Worm (Caenorhabditis elegans): ENCODE measurements around the gene nhr-143.

The nhr-143 gene

DNA sequence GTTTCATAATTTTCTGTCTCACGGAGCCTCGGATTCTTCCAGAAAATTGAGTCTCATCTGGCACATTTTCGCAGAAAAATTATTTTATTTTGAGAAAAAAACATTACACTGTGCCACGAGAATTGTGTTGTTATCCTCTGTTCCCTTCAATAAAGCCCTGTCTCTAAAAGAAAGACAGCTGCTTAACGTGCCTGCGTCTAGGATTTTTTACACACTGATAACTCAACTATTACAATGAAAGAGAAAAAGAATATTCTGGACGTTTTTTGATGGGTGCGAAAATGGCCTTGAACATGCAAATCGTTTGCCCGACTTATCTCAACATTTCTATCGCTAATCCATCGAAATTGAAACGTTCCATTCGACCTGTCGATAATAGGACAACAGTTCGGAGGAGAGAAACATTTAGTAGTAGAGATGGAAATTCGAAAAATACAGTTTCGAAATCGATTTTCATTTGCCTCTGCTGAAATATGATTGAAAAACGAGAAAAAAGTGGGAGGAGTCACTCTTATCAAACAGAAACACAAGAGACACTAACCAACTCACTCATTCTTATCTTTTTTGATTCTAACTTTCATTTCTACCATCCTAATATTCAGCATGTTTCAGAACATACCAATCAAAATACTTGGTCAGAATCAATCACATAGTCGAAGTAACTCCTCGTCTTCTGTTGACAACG, 37.8 kb downstream of the nhr-143 start:
- TF ChIP-seq ets-7 (tag; optimal IDR thresholded peaks at IDR 0.05): no peak
- TF ChIP-seq F13C5.2 (tag; optimal IDR thresholded peaks at IDR 0.05): no peak
- no peak for TF ChIP-seq pes-1 (GFP tag; IDR thresholded peaks at IDR 0.05)
- TF ChIP-seq scrt-1 (GFP tag; IDR thresholded peaks at IDR 0.05): no peak
- no peak for TF ChIP-seq hnd-1 (tag; optimal IDR thresholded peaks at IDR 0.05)
- no peak for TF ChIP-seq ceh-13 (GFP tag; optimal IDR thresholded peaks at IDR 0.05)
- no peak for TF ChIP-seq ama-1 (optimal IDR thresholded peaks at IDR 0.05)
- TF ChIP-seq sea-1 (GFP tag; conservative IDR thresholded peaks at IDR 0.05): no peak

DNA sequence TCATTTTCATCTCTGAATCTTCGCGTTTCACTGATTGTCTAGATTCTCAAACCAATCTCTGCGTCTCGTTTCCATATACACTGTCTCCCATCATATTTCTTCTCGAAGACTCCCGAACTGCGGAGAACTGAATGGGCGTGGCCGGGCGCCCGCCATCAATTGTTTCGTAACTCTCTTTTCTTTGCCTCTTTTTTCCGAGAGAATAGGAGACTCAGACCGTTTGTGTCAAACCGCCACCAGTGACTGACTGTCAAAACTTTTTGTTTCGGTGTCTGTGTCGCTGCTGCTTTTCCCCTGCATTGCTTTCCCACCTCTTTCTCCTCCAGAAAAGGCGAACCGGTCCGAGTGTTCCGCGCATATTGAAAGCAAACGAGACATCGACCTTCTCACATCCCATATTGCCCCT, 38.6 kb downstream of the nhr-143 start, which contains the start of gene unc-23:
Gene unc-23 (plus strand): TSS at position 176 of the 406 bp plus-strand sequence.
- TF ChIP-seq tbx-37 (GFP tag; conservative IDR thresholded peaks at IDR 0.05) (no peak), F13C5.2 (tag; optimal IDR thresholded peaks at IDR 0.05) (no peak), tra-4 (tag; optimal IDR thresholded peaks at IDR 0.05) (no peak), ets-7 (tag; optimal IDR thresholded peaks at IDR 0.05) (no peak), sea-1 (GFP tag; conservative IDR thresholded peaks at IDR 0.05) (no peak), hmg-4 (GFP tag; optimal IDR thresholded peaks at IDR 0.05) (no peak), tbx-11 (GFP tag; IDR thresholded peaks at IDR 0.05) (no peak), B0310.2 (tag; optimal IDR thresholded peaks at IDR 0.05) (no peak), hnd-1 (tag; optimal IDR thresholded peaks at IDR 0.05) (no peak), hmbx-1 (tag; optimal IDR thresholded peaks at IDR 0.05) (no peak), ama-1 (optimal IDR thresholded peaks at IDR 0.05) (no peak), pes-1 (GFP tag; IDR thresholded peaks at IDR 0.05) (no peak), ceh-13 (GFP tag; optimal IDR thresholded peaks at IDR 0.05) (no peak), scrt-1 (GFP tag; IDR thresholded peaks at IDR 0.05) (no peak), ceh-36 (tag; optimal IDR thresholded peaks at IDR 0.05) (no peak), flt-1 (GFP tag; IDR thresholded peaks at IDR 0.05) (no peak)

DNA sequence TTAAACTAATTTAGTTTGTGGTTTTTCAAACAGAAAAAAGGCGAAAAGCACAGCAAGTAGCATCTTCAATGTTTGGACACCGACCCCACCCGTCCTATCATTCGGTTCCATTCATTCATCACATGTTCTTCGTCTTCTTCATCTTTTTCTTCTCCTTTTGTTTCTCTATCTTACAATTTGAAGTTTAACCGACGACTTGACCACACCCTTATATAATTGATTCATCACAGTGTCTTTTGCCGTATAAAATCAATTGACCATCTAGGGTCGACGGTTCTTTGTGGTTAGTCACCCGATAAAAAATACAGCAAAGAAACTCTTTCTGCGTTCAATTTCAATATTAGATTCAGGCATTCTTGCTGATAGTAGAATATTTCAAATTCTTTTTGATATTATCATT, 39.6 kb downstream of the nhr-143 start:
- TF ChIP-seq tbx-37 (GFP tag; conservative IDR thresholded peaks at IDR 0.05) (no peak), B0310.2 (tag; optimal IDR thresholded peaks at IDR 0.05) (no peak), hmbx-1 (tag; optimal IDR thresholded peaks at IDR 0.05) (no peak), ama-1 (optimal IDR thresholded peaks at IDR 0.05) (no peak)

DNA sequence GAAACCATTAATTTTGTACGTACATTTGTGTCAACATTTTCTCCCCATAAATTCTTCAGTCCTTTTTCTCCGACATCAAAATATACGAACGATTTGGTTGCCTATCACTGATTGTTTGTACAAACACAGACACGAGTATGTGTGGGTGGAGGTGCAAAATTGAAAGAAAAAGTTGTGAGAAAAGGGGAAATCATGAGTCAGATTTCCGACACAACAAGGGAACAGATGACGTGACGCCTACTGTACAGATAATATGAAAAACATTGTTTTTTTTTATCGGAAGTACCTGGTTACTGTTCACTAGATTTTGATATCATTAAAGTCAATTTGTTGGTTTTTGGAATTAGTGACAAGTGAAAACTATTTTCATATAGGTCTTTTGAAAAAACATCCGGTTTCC, 40.5 kb downstream of the nhr-143 start:
- no peak for TF ChIP-seq ceh-36 (tag; optimal IDR thresholded peaks at IDR 0.05)
- TF ChIP-seq hmg-4 (GFP tag; optimal IDR thresholded peaks at IDR 0.05): no peak
- no peak for TF ChIP-seq hmbx-1 (tag; optimal IDR thresholded peaks at IDR 0.05)
- TF ChIP-seq tbx-11 (GFP tag; IDR thresholded peaks at IDR 0.05): no peak
- TF ChIP-seq B0310.2 (tag; optimal IDR thresholded peaks at IDR 0.05): no peak
- TF ChIP-seq ets-7 (tag; optimal IDR thresholded peaks at IDR 0.05): no peak
- no peak for TF ChIP-seq aly-1 (tag; optimal IDR thresholded peaks at IDR 0.05)
- no peak for TF ChIP-seq F13C5.2 (tag; optimal IDR thresholded peaks at IDR 0.05)
- no peak for TF ChIP-seq pes-1 (GFP tag; IDR thresholded peaks at IDR 0.05)
- TF ChIP-seq flt-1 (GFP tag; IDR thresholded peaks at IDR 0.05): no peak
- no peak for TF ChIP-seq ama-1 (optimal IDR thresholded peaks at IDR 0.05)
- no peak for TF ChIP-seq scrt-1 (GFP tag; IDR thresholded peaks at IDR 0.05)
- TF ChIP-seq tra-4 (tag; optimal IDR thresholded peaks at IDR 0.05): no peak
- no peak for TF ChIP-seq sea-1 (GFP tag; conservative IDR thresholded peaks at IDR 0.05)
- no peak for TF ChIP-seq ceh-13 (GFP tag; optimal IDR thresholded peaks at IDR 0.05)
- no peak for TF ChIP-seq tbx-37 (GFP tag; conservative IDR thresholded peaks at IDR 0.05)
- TF ChIP-seq hnd-1 (tag; optimal IDR thresholded peaks at IDR 0.05): no peak

DNA sequence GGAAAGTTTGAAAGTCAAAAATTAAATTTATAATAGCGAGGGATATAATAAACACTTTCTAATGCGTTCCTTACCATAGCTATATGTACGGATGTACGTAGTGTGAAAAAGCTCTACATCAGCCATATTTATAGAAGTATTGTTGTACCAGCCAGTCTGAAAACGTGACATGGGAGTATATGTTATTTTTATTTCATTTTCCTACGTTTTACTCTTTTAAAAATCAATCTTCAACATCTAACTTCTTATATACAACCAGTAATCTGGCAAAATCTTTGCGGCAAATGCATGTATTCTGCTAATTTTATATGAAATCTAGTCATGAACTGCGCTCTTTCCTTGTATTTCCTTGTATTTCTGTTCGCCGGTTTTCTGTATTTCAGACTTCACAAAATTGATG, 42.4 kb downstream of the nhr-143 start, which contains the start of gene H14N18.2:
Gene H14N18.2 (plus strand): TSS at position 301 of the 400 bp plus-strand sequence.
- TF ChIP-seq aly-1 (tag; optimal IDR thresholded peaks at IDR 0.05) (no peak), hmbx-1 (tag; optimal IDR thresholded peaks at IDR 0.05) (no peak), pes-1 (GFP tag; IDR thresholded peaks at IDR 0.05) (no peak), scrt-1 (GFP tag; IDR thresholded peaks at IDR 0.05) (no peak), hnd-1 (tag; optimal IDR thresholded peaks at IDR 0.05) (no peak), ets-7 (tag; optimal IDR thresholded peaks at IDR 0.05) (no peak), ceh-36 (tag; optimal IDR thresholded peaks at IDR 0.05) (no peak), tbx-11 (GFP tag; IDR thresholded peaks at IDR 0.05) (no peak), ama-1 (optimal IDR thresholded peaks at IDR 0.05) (no peak), ceh-13 (GFP tag; optimal IDR thresholded peaks at IDR 0.05) (no peak), F13C5.2 (tag; optimal IDR thresholded peaks at IDR 0.05) (no peak), B0310.2 (tag; optimal IDR thresholded peaks at IDR 0.05) (no peak)

DNA sequence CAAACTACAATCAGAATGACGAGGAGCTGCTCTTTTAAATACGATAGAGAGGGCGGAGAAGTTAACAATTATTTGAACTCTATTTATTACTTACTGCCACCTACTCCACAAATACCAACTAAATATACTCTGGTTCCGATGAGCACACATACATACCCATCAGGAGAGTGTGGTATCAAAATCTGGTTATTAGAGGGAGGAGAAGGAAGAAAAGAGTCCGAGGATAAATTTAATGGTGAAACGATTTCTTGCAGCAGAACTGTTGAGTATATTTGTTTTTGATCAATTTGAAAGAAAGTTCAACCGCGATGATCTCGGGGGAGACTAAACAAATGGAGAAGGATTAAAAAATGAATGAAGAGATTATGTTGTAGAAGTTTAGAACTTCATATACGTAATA, 45.8 kb downstream of the nhr-143 start, which contains the start of gene H14N18.4:
Gene H14N18.4 (minus strand): TSS at position 12 of the 400 bp plus-strand sequence.
- TF ChIP-seq tra-4 (tag; optimal IDR thresholded peaks at IDR 0.05) (no peak), B0310.2 (tag; optimal IDR thresholded peaks at IDR 0.05) (no peak), hnd-1 (tag; optimal IDR thresholded peaks at IDR 0.05) (no peak), sea-1 (GFP tag; conservative IDR thresholded peaks at IDR 0.05) (no peak), ceh-13 (GFP tag; optimal IDR thresholded peaks at IDR 0.05) (no peak)

DNA sequence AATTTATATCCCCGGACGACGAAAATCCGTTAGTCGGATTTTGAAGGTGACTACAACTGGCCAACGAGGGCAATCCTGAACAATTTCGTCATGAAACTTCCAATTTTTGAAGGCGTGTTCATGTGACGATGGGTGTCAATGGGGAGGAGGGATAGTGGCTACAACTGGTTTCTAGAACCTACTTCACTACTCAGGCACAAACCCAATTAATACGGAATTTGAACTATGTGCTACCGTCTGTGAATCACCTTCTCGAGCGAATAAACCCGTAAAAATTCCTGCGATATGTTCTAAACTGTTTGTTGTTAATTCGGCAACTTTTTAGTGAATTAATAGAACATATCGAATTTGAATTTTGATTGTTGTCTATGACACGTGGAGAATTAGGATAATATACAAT, 47.0 kb downstream of the nhr-143 start:
- TF ChIP-seq ets-7 (tag; optimal IDR thresholded peaks at IDR 0.05) (no peak), hnd-1 (tag; optimal IDR thresholded peaks at IDR 0.05) (no peak), hmg-4 (GFP tag; optimal IDR thresholded peaks at IDR 0.05) (no peak), tbx-37 (GFP tag; conservative IDR thresholded peaks at IDR 0.05) (no peak), hmbx-1 (tag; optimal IDR thresholded peaks at IDR 0.05) (no peak)
